Fruit fly (Drosophila melanogaster) whole organism, prepupa: ENCODE results near the gene Elal.

Source experiments
- CG10669 ChIP-seq: fragments of 200-800 bp; sonication (Bioruptor generic); optimal IDR thresholded peaks from 3 replicates; lab custom pipeline; 2018; ENCODE audit warnings: missing biosample characterization, mild to moderate bottlenecking, missing genetic modification characterization, moderate library complexity
- CG16779 ChIP-seq: fragments of 200-800 bp; sonication (Bioruptor generic); optimal IDR thresholded peaks from 3 replicates; lab custom pipeline; 2017; ENCODE audit warnings: missing biosample characterization, mild to moderate bottlenecking, missing genetic modification characterization
- CG6163 ChIP-seq: fragments of 200-800 bp; sonication (Bioruptor generic); IDR thresholded peaks from 3 replicates; pipeline ENCODE4 v1.3.6; 2022; ENCODE audit warnings: missing biosample characterization, missing genetic modification characterization
- Eip93F ChIP-seq: fragments of 200-800 bp; sonication (Bioruptor generic); optimal IDR thresholded peaks from 2 replicates; lab custom pipeline; 2016; ENCODE audit warnings: missing biosample characterization, mild to moderate bottlenecking, missing genetic modification characterization
- Ets96B ChIP-seq: fragments of 200-800 bp; optimal IDR thresholded peaks from 2 replicates; lab custom pipeline; 2019; ENCODE audit warnings: missing biosample characterization, mild to moderate bottlenecking, missing genetic modification characterization, moderate library complexity
- Hr38 ChIP-seq: sonication (Bioruptor generic); optimal IDR thresholded peaks from 2 replicates; lab custom pipeline; 2016; ENCODE audit warnings: missing biosample characterization, missing genetic modification characterization
- Hr4 ChIP-seq: fragments of 200-800 bp; sonication (Bioruptor generic); optimal IDR thresholded peaks from 3 replicates; lab custom pipeline; 2016; ENCODE audit warnings: missing biosample characterization, missing genetic modification characterization
- Lpt ChIP-seq: fragments of 200-800 bp; sonication (Bioruptor generic); optimal IDR thresholded peaks from 3 replicates; lab custom pipeline; 2016; ENCODE audit warnings: missing biosample characterization, missing genetic modification characterization
- dac ChIP-seq: fragments of 200-800 bp; sonication (Bioruptor generic); optimal IDR thresholded peaks from 2 replicates; lab custom pipeline; 2017; ENCODE audit warnings: missing biosample characterization, mild to moderate bottlenecking, missing genetic modification characterization

dm6 chr3R:24890217-24890616, 25.1 kb downstream of the Elal start:
- TF ChIP-seq Ets96B (no peak), Hr4 (GFP tag; lab: Kevin White, UChicago) (no peak), Hr38 (no peak), Lpt (no peak), CG10669 (GFP tag; lab: Kevin White, UChicago) (no peak), Eip93F (no peak), CG16779 (tag; lab: Kevin White, UChicago) (no peak), CG6163 (no peak), dac (no peak)
